Worm (Caenorhabditis elegans) whole organism, young adult: ENCODE data around the gene C45G9.6.

ENCODE experiments used
- B0035.1 ChIP-seq: sonication (generic microtip); optimal IDR thresholded peaks from 2 replicates; lab custom pipeline; 2016; ENCODE audit warnings: missing genetic modification characterization, mild to moderate bottlenecking, missing compliant biosample characterization, missing genotype, missing genetic modification reagents
- C17E4.6 ChIP-seq: fragments of 200-800 bp; sonication (Bioruptor generic); IDR thresholded peaks from 2 replicates; pipeline ENCODE4 v1.3.6; 2022; ENCODE audit warnings: missing genetic modification reagents, missing genetic modification characterization, missing compliant biosample characterization
- F23B12.7 ChIP-seq: sonication (generic microtip); optimal IDR thresholded peaks from 2 replicates; lab custom pipeline; 2017; ENCODE audit warnings: missing genetic modification characterization, mild to moderate bottlenecking, missing compliant biosample characterization, antibody characterized with exemption, moderate library complexity; ENCODE audit not compliant: insufficient read depth
- F33H1.4 ChIP-seq: fragments of 200-800 bp; sonication (Bioruptor generic); IDR thresholded peaks from 2 replicates; pipeline ENCODE4 v1.3.6; 2022; ENCODE audit warnings: missing genetic modification reagents, missing genetic modification characterization, missing compliant biosample characterization
- F37B4.10 ChIP-seq: fragments of 200-800 bp; sonication (Bioruptor generic); IDR thresholded peaks from 2 replicates; pipeline ENCODE4 v1.3.6; 2022; ENCODE audit warnings: missing genetic modification characterization, missing compliant biosample characterization
- F52B5.7 ChIP-seq: sonication (generic microtip); optimal IDR thresholded peaks from 2 replicates; lab custom pipeline; 2016; ENCODE audit warnings: mild to moderate bottlenecking, missing genetic modification characterization, missing compliant biosample characterization
- K11D2.4 ChIP-seq: fragments of 200-800 bp; sonication (Bioruptor generic); IDR thresholded peaks from 2 replicates; pipeline ENCODE4 v1.3.6; 2022; ENCODE audit warnings: missing genetic modification reagents, missing genetic modification characterization, missing compliant biosample characterization
- T07F8.4 ChIP-seq: sonication (generic microtip); optimal IDR thresholded peaks from 2 replicates; lab custom pipeline; 2016; ENCODE audit warnings: mild to moderate bottlenecking, missing genetic modification characterization, moderate library complexity, missing compliant biosample characterization
- Y79H2A.3 ChIP-seq: fragments of 200-800 bp; sonication (Bioruptor generic); conservative IDR thresholded peaks from 2 replicates; pipeline ENCODE4 v1.3.6; 2022; ENCODE audit warnings: missing genetic modification reagents, missing genetic modification characterization, missing compliant biosample characterization
- ZK185.1 ChIP-seq: sonication (generic microtip); optimal IDR thresholded peaks from 2 replicates; lab custom pipeline; 2016; ENCODE audit warnings: mild to moderate bottlenecking, missing genetic modification characterization, missing compliant biosample characterization; ENCODE audit not compliant: poor library complexity, severe bottlenecking
- akir-1 ChIP-seq: fragments of 200-800 bp; sonication (Bioruptor generic); optimal IDR thresholded peaks from 2 replicates; lab custom pipeline; 2018; ENCODE audit warnings: mild to moderate bottlenecking, missing genetic modification characterization, moderate library complexity, missing compliant biosample characterization
- aptf-3 ChIP-seq: fragments of 200-800 bp; sonication (Bioruptor generic); IDR thresholded peaks from 2 replicates; pipeline ENCODE4 v1.3.6; 2022; ENCODE audit warnings: missing genetic modification characterization, missing compliant biosample characterization
- athp-1 ChIP-seq: sonication (generic microtip); optimal IDR thresholded peaks from 2 replicates; lab custom pipeline; 2017; ENCODE audit warnings: mild to moderate bottlenecking, missing genetic modification characterization, missing compliant biosample characterization
- attf-3 ChIP-seq: fragments of 200-800 bp; sonication (Bioruptor generic); conservative IDR thresholded peaks from 2 replicates; pipeline ENCODE4 v1.3.6; 2022; ENCODE audit warnings: missing genetic modification reagents, missing genetic modification characterization, missing compliant biosample characterization
- bed-2 ChIP-seq: fragments of 200-800 bp; sonication (Bioruptor generic); IDR thresholded peaks from 2 replicates; pipeline ENCODE4 v1.3.6; 2022; ENCODE audit warnings: missing genetic modification reagents, missing genetic modification characterization, missing compliant biosample characterization
- ceh-27 ChIP-seq: fragments of 200-800 bp; sonication (Bioruptor generic); optimal IDR thresholded peaks from 2 replicates; lab custom pipeline; 2018; ENCODE audit warnings: mild to moderate bottlenecking, missing genetic modification characterization, moderate library complexity, missing compliant biosample characterization
- ceh-40 ChIP-seq: fragments of 200-800 bp; sonication (Bioruptor generic); IDR thresholded peaks from 2 replicates; pipeline ENCODE4 v1.3.6; 2022; ENCODE audit warnings: missing genetic modification characterization, missing compliant biosample characterization
- ceh-58 ChIP-seq: fragments of 200-800 bp; sonication (Bioruptor generic); IDR thresholded peaks from 2 replicates; pipeline ENCODE4 v1.3.6; 2022; ENCODE audit warnings: missing genetic modification characterization, missing compliant biosample characterization
- chd-7 ChIP-seq: sonication (generic microtip); optimal IDR thresholded peaks from 2 replicates; lab custom pipeline; 2016; ENCODE audit warnings: mild to moderate bottlenecking, missing genetic modification characterization, moderate library complexity, missing compliant biosample characterization
- dox-1 ChIP-seq: fragments of 200-800 bp; sonication (Bioruptor generic); IDR thresholded peaks from 2 replicates; pipeline ENCODE4 v1.3.6; 2022; ENCODE audit warnings: missing genetic modification reagents, missing genetic modification characterization, missing compliant biosample characterization
- egl-44 ChIP-seq: fragments of 200-800 bp; sonication (Bioruptor generic); IDR thresholded peaks from 2 replicates; pipeline ENCODE4 v1.3.6; 2022; ENCODE audit warnings: missing genetic modification reagents, missing genetic modification characterization, missing compliant biosample characterization
- egrh-3 ChIP-seq: fragments of 200-800 bp; sonication (Bioruptor generic); IDR thresholded peaks from 2 replicates; pipeline ENCODE4 v1.3.6; 2022; ENCODE audit warnings: missing genetic modification reagents, missing genetic modification characterization, missing compliant biosample characterization
- ekl-4 ChIP-seq: fragments of 200-800 bp; sonication (Bioruptor generic); IDR thresholded peaks from 2 replicates; pipeline ENCODE4 v1.3.6; 2022; ENCODE audit warnings: missing genetic modification reagents, missing genetic modification characterization, missing compliant biosample characterization
- ets-4 ChIP-seq: fragments of 200-800 bp; sonication (Bioruptor generic); optimal IDR thresholded peaks from 2 replicates; lab custom pipeline; 2018; ENCODE audit warnings: mild to moderate bottlenecking, missing genetic modification characterization, missing compliant biosample characterization
- gei-17 ChIP-seq: fragments of 200-800 bp; sonication (Bioruptor generic); optimal IDR thresholded peaks from 2 replicates; lab custom pipeline; 2018; ENCODE audit warnings: mild to moderate bottlenecking, missing genetic modification characterization, missing compliant biosample characterization
- hrde-1 ChIP-seq: sonication (generic microtip); optimal IDR thresholded peaks from 2 replicates; lab custom pipeline; 2016; ENCODE audit warnings: missing genetic modification characterization, mild to moderate bottlenecking, missing compliant biosample characterization, moderate library complexity, missing genotype, missing genetic modification reagents, borderline replicate concordance
- let-526 ChIP-seq: fragments of 200-800 bp; sonication (Bioruptor generic); IDR thresholded peaks from 2 replicates; pipeline ENCODE4 v1.3.6; 2022; ENCODE audit warnings: missing genetic modification reagents, missing genetic modification characterization, missing compliant biosample characterization
- let-607 ChIP-seq, 2 experiments: fragments of 200-800 bp in 1 of 2; sonication (Bioruptor generic) in 1 of 2; sonication (generic microtip) in 1 of 2; optimal IDR thresholded peaks; 2 replicates each; lab custom pipeline; 2016 to 2018; ENCODE audit warnings: mild to moderate bottlenecking in 2 of 2, missing compliant biosample characterization in 2 of 2, missing genetic modification characterization in 2 of 2, moderate library complexity in 2 of 2, missing genotype in 1 of 2
- lin-40 ChIP-seq: sonication (generic microtip); optimal IDR thresholded peaks from 2 replicates; lab custom pipeline; 2016; ENCODE audit warnings: missing genetic modification characterization, mild to moderate bottlenecking, missing compliant biosample characterization, missing genotype, missing genetic modification reagents
- lin-54 ChIP-seq: fragments of 200-800 bp; sonication (Bioruptor generic); optimal IDR thresholded peaks from 2 replicates; lab custom pipeline; 2018; ENCODE audit warnings: mild to moderate bottlenecking, missing genetic modification characterization, missing compliant biosample characterization
- lir-1 ChIP-seq: fragments of 200-800 bp; sonication (Bioruptor generic); conservative IDR thresholded peaks from 2 replicates; pipeline ENCODE4 v1.3.6; 2022; ENCODE audit warnings: missing genetic modification reagents, missing genetic modification characterization, missing compliant biosample characterization
- lsl-1 ChIP-seq: fragments of 200-800 bp; sonication (Bioruptor generic); optimal IDR thresholded peaks from 2 replicates; lab custom pipeline; 2018; ENCODE audit warnings: mild to moderate bottlenecking, missing genetic modification characterization, moderate library complexity, missing compliant biosample characterization
- madf-10 ChIP-seq: sonication (generic microtip); optimal IDR thresholded peaks from 2 replicates; lab custom pipeline; 2016; ENCODE audit warnings: mild to moderate bottlenecking, missing genetic modification characterization, missing compliant biosample characterization
- madf-8 ChIP-seq: fragments of 200-800 bp; sonication (Bioruptor generic); conservative IDR thresholded peaks from 2 replicates; pipeline ENCODE4 v1.3.6; 2022; ENCODE audit warnings: missing genetic modification reagents, missing genetic modification characterization, missing compliant biosample characterization
- mxl-1 ChIP-seq: sonication (generic microtip); optimal IDR thresholded peaks from 2 replicates; lab custom pipeline; 2016; ENCODE audit warnings: missing genetic modification characterization, missing compliant biosample characterization
- nhr-120 ChIP-seq: fragments of 200-800 bp; sonication (Bioruptor generic); IDR thresholded peaks from 2 replicates; pipeline ENCODE4 v1.3.6; 2022; ENCODE audit warnings: missing genetic modification characterization, missing compliant biosample characterization
- nhr-80 ChIP-seq: sonication (generic microtip); optimal IDR thresholded peaks from 2 replicates; lab custom pipeline; 2016; ENCODE audit warnings: missing genetic modification characterization, missing compliant biosample characterization
- nhr-90 ChIP-seq: sonication (generic microtip); optimal IDR thresholded peaks from 2 replicates; lab custom pipeline; 2016; ENCODE audit warnings: missing genotype, mild to moderate bottlenecking, missing genetic modification characterization, missing compliant biosample characterization
- rcor-1 ChIP-seq: fragments of 200-800 bp; sonication (Bioruptor generic); IDR thresholded peaks from 2 replicates; pipeline ENCODE4 v1.3.6; 2022; ENCODE audit warnings: missing genetic modification reagents, missing genetic modification characterization, missing compliant biosample characterization
- repo-1 ChIP-seq: sonication (generic microtip); optimal IDR thresholded peaks from 2 replicates; lab custom pipeline; 2017; ENCODE audit warnings: mild to moderate bottlenecking, missing genetic modification characterization, missing compliant biosample characterization
- snpc-4 ChIP-seq, 5 experiments: fragments of 150-350 bp in 1 of 5; sonication (generic microtip) in 4 of 5; optimal IDR thresholded peaks; 2 replicates each; lab custom pipeline; 2014 to 2018; ENCODE audit warnings: missing genetic modification characterization in 5 of 5, missing biosample characterization in 3 of 5, antibody characterized with exemption in 2 of 5, mild to moderate bottlenecking in 2 of 5, missing compliant biosample characterization in 2 of 5, missing genotype in 2 of 5, moderate library complexity in 2 of 5, missing genetic modification reagents in 1 of 5
- tbp1 ChIP-seq: fragments of 200-800 bp; sonication (Bioruptor generic); optimal IDR thresholded peaks from 2 replicates; lab custom pipeline; 2018; ENCODE audit warnings: mild to moderate bottlenecking, missing genetic modification characterization, missing compliant biosample characterization
- zfh-2 ChIP-seq: fragments of 200-800 bp; sonication (Bioruptor generic); conservative IDR thresholded peaks from 2 replicates; pipeline ENCODE4 v1.3.6; 2022; ENCODE audit warnings: missing genetic modification reagents, missing genetic modification characterization, missing compliant biosample characterization
- ztf-22 ChIP-seq: fragments of 200-800 bp; sonication (Bioruptor generic); optimal IDR thresholded peaks from 2 replicates; lab custom pipeline; 2018; ENCODE audit warnings: mild to moderate bottlenecking, missing genetic modification characterization, moderate library complexity, missing compliant biosample characterization
- ztf-26 ChIP-seq: sonication (generic microtip); optimal IDR thresholded peaks from 2 replicates; lab custom pipeline; 2017; ENCODE audit warnings: missing genetic modification characterization, missing compliant biosample characterization
- ztf-3 ChIP-seq: fragments of 200-800 bp; sonication (Bioruptor generic); optimal IDR thresholded peaks from 2 replicates; lab custom pipeline; 2018; ENCODE audit warnings: mild to moderate bottlenecking, missing genetic modification characterization, missing compliant biosample characterization
- ztf-6 ChIP-seq: fragments of 200-800 bp; sonication (Bioruptor generic); IDR thresholded peaks from 2 replicates; pipeline ENCODE4 v1.3.6; 2022; ENCODE audit warnings: missing genetic modification reagents, missing genetic modification characterization, missing compliant biosample characterization

C45G9.6 gene

DNA sequence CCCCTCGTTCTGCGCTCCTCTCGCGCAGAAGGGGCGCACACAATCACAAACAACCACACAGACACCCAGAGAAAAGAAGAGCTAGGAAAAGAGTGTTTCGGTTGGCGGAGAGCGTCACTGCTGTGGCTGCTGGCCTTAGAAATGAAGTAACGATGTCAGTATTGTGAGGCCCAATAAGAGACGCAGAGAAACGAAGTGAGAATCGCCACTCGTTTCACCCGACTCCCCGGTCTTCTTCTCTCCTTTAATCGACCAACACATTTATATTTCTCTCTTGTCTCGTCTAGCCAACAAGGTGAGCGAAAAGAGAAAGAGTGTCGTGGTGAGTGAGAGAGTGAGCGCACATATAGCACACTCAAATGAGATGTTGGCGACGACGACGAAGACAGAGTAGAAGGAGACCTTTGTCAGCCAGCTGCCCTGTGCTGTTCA, 22.3 kb upstream of the C45G9.6 start (continued):
- TF ChIP-seq nhr-90 (tag; lab: Kevin White, UChicago) (peak; percentile 19), attf-3 (GFP tag; lab: Robert Waterston, UW) (no peak), ceh-58 (GFP tag; lab: Robert Waterston, UW) (no peak), ceh-40 (GFP tag; lab: Robert Waterston, UW) (0 out of 2 replicates have a peak, but pooled peaks have one; percentile 48), madf-8 (no peak), zfh-2 (GFP tag; lab: Robert Waterston, UW) (peak; percentile 96), F23B12.7 (tag; lab: Kevin White, UChicago) (peak; percentile 78), hrde-1 (tag; lab: Kevin White, UChicago) (no peak), bed-2 (GFP tag; lab: Robert Waterston, UW) (0 out of 2 replicates have a peak, but pooled peaks have one; percentile 74), F37B4.10 (GFP tag; lab: Robert Waterston, UW) (0 out of 2 replicates have a peak, but pooled peaks have one; percentile 21), F33H1.4 (GFP tag; lab: Robert Waterston, UW) (0 out of 2 replicates have a peak, but pooled peaks have one; percentile 12), let-607 (tag; optimal IDR thresholded peaks at IDR 0.05; lab: Kevin White, UChicago) (peak; percentile 60 to 66), dox-1 (GFP tag; lab: Robert Waterston, UW) (peak; percentile 84), ztf-3 (GFP tag; lab: Kevin White, UChicago) (no peak), Y79H2A.3 (GFP tag; lab: Robert Waterston, UW) (no peak), nhr-120 (GFP tag; lab: Robert Waterston, UW) (no peak), let-526 (GFP tag; lab: Robert Waterston, UW) (0 out of 2 replicates have a peak, but pooled peaks have one; percentile 49), lir-1 (GFP tag; lab: Robert Waterston, UW) (peak; percentile 72), snpc-4 (GFP tag; optimal IDR thresholded peaks at IDR 0.05; lab: Kevin White, UChicago) (no peak), snpc-4 (tag; optimal IDR thresholded peaks at IDR 0.05; lab: Kevin White, UChicago) (peak; percentile 14 to 63 (median 37)), egl-44 (GFP tag; lab: Robert Waterston, UW) (no peak), egrh-3 (GFP tag; lab: Robert Waterston, UW) (peak; percentile 48), ztf-22 (no peak), ets-4 (GFP tag; lab: Kevin White, UChicago) (no peak), C17E4.6 (GFP tag; lab: Robert Waterston, UW) (peak; percentile 66; the same call in 1 of the 2 replicates), lin-40 (tag; lab: Kevin White, UChicago) (peak; percentile 86), akir-1 (GFP tag; lab: Kevin White, UChicago) (no peak), chd-7 (tag; lab: Kevin White, UChicago) (peak; percentile 53), ceh-27 (peak; percentile 78), ekl-4 (peak; percentile 77; the same call in 1 of the 2 replicates), T07F8.4 (tag; lab: Kevin White, UChicago) (no peak), tbp1 (GFP tag; lab: Kevin White, UChicago) (peak; percentile 55), athp-1 (peak; percentile 30), K11D2.4 (GFP tag; lab: Robert Waterston, UW) (0 out of 2 replicates have a peak, but pooled peaks have one; percentile 39), ztf-26 (tag; lab: Kevin White, UChicago) (peak; percentile 76), repo-1 (tag; lab: Kevin White, UChicago) (peak; percentile 0), gei-17 (peak; percentile 58), ZK185.1 (tag; lab: Kevin White, UChicago) (peak; percentile 86), rcor-1 (peak; percentile 46; the same call in 1 of the 2 replicates), madf-10 (tag; lab: Kevin White, UChicago) (peak; percentile 73), lin-54 (GFP tag; lab: Kevin White, UChicago) (peak; percentile 27), lsl-1 (GFP tag; lab: Kevin White, UChicago) (no peak), mxl-1 (no peak), F52B5.7 (no peak), nhr-80 (tag; lab: Kevin White, UChicago) (peak; percentile 84), B0035.1 (tag; lab: Kevin White, UChicago) (peak; percentile 24), aptf-3 (GFP tag; lab: Robert Waterston, UW) (no peak), ztf-6 (GFP tag; lab: Robert Waterston, UW) (no peak)
